Worm (Caenorhabditis elegans): ENCODE data around the gene gln-6.
A peak's percentile ranks its signal among the peaks of the same experiment; 100 is the strongest.
"Not testable (repeated sequence)": the region's sequence is repeated elsewhere in the genome, so short reads cannot be mapped to it uniquely, and the experiment has no call there.

The gln-6 gene

DNA sequence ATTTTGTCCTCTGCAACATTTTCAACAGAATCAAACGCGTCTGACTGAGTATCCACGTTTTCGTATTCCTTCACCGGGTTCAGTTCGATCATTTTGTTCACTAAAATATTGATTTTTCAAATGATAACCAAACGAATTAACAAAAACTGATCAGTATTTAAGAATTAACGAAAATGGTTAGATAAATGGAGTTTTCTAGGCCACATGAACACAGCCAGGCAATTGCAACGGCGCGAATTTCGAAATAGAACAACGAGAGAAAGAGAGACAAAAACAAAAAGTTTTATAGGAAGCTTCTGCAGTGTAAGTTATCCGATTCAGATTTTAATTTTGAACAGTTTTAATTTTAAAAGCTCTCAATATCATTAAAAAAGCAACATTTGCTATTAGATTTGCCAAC lies 36.8 kb upstream of the gln-6 start, which contains the start of gene sna-2 (continued):
- TF ChIP-seq lin-14 (GFP tag; optimal IDR thresholded peaks at IDR 0.05) (peak; percentile 56), ztf-4 (tag; optimal IDR thresholded peaks at IDR 0.05) (no peak), nhr-19 (GFP tag; conservative IDR thresholded peaks at IDR 0.05) (no peak), ztf-11 (tag; optimal IDR thresholded peaks at IDR 0.05) (peak in 1 of 2 experiments; percentile 43), fkh-4 (tag; optimal IDR thresholded peaks at IDR 0.05; ENCODE audit: borderline replicate concordance) (peak; percentile 4), lsy-2 (tag; optimal IDR thresholded peaks at IDR 0.05) (peak; percentile 29 to 80), tbx-2 (tag; optimal IDR thresholded peaks at IDR 0.05) (peak; percentile 54), skn-1 (tag; optimal IDR thresholded peaks at IDR 0.05) (peak; percentile 72)

ce11 chrIV:9773441-9773840 lies 32.7 kb upstream of the gln-6 start:
- TF ChIP-seq grh-1 (GFP tag; IDR thresholded peaks at IDR 0.05) (no peak), pag-3 (tag; optimal IDR thresholded peaks at IDR 0.05; ENCODE audit: borderline replicate concordance, insufficient read depth) (no peak), sox-4 (tag; optimal IDR thresholded peaks at IDR 0.05) (no peak), pqm-1 (tag; optimal IDR thresholded peaks at IDR 0.05) (no peak), isw-1 (GFP tag; IDR thresholded peaks at IDR 0.05) (no peak), fos-1 (tag; optimal IDR thresholded peaks at IDR 0.05) (no peak), snpc-4 (tag; optimal IDR thresholded peaks at IDR 0.05) (no peak), nhr-47 (tag; optimal IDR thresholded peaks at IDR 0.05) (no peak), swsn-7 (tag; optimal IDR thresholded peaks at IDR 0.05) (no peak), jun-1 (tag; optimal IDR thresholded peaks at IDR 0.05) (no peak), ztf-11 (tag; optimal IDR thresholded peaks at IDR 0.05) (no peak), fkh-10 (GFP tag; optimal IDR thresholded peaks at IDR 0.05) (no peak), dsc-1 (tag; optimal IDR thresholded peaks at IDR 0.05) (no peak), ceh-82 (tag; optimal IDR thresholded peaks at IDR 0.05) (no peak), nhr-12 (tag; optimal IDR thresholded peaks at IDR 0.05) (no peak), ama-1 (optimal IDR thresholded peaks at IDR 0.05) (no peak), zip-4 (GFP tag; optimal IDR thresholded peaks at IDR 0.05) (no peak), hlh-17 (GFP tag; optimal IDR thresholded peaks at IDR 0.05; ENCODE audit: borderline replicate concordance) (no peak), egl-27 (tag; optimal IDR thresholded peaks at IDR 0.05) (no peak)

DNA sequence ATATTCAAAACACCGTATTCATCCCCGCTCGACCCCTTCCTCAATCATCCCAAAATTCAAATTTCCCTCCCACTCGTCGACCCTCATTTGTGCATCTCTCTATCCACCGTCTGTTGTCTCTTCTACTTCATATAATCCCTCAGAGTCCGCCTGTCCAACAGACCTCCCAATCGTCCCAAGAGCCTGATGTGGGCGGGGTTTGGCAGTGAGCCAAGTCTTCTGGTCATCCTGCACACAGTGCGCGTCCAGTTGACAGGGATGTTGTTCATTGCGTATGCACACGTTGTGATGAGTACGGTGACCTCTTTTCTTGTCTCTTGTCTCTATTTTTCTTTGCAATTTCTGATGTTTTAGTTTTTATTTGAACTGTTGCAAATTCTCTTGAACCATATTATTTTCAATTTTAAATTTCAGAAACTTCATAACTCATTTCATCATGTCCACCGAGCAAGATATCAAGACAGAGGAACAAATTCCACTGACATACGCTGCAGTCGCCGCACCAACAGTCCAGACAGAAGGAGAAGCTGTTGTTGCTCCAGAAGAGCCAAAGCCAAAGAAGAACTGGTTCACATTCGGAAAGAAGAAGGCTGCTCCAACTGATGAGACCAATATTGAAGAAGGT lies 31.5 kb upstream of the gln-6 start, which contains the start of gene cav-1:
Gene cav-1, plus strand, starts transcription at position 415 of the 625 bp plus-strand sequence.
- TF ChIP-seq ztf-11 (tag; optimal IDR thresholded peaks at IDR 0.05) (peak in 1 of 2 experiments; percentile 55), pag-3 (tag; optimal IDR thresholded peaks at IDR 0.05; ENCODE audit: borderline replicate concordance, insufficient read depth) (no peak), mep-1 (tag; optimal IDR thresholded peaks at IDR 0.05) (no peak), zag-1 (tag; optimal IDR thresholded peaks at IDR 0.05) (no peak), egl-27 (tag; optimal IDR thresholded peaks at IDR 0.05) (no peak), xbp-1 (tag; optimal IDR thresholded peaks at IDR 0.05) (no peak), C34B4.2 (tag; optimal IDR thresholded peaks at IDR 0.05) (no peak)

- TF ChIP-seq unc-86 (tag; optimal IDR thresholded peaks at IDR 0.05) (peak; percentile 5), ztf-11 (tag; optimal IDR thresholded peaks at IDR 0.05) (peak in 1 of 2 experiments; percentile 67), nhr-76 (tag; optimal IDR thresholded peaks at IDR 0.05) (no peak), nhr-47 (tag; optimal IDR thresholded peaks at IDR 0.05) (no peak)
Measured at ce11 chrIV:9770798-9771197, 30.1 kb upstream of the gln-6 start.

ce11 chrIV:9769746-9770145 lies 29.0 kb upstream of the gln-6 start, which contains the start of gene msp-78:
TSS of gene msp-78 (plus strand) at chrIV:9770046.
- not testable (repeated sequence) for TF ChIP-seq ets-5 (GFP tag; IDR thresholded peaks at IDR 0.05); nhr-237 (tag; optimal IDR thresholded peaks at IDR 0.05); lin-14 (GFP tag; optimal IDR thresholded peaks at IDR 0.05)
